Worm (Caenorhabditis elegans) whole organism, L4 larva: Measurements from ENCODE around the gene C55A6.1.

ENCODE experiments used
- F37D6.2 ChIP-seq: sonication (generic microtip); optimal IDR thresholded peaks from 2 replicates; lab custom pipeline; 2016; ENCODE audit warnings: mild to moderate bottlenecking, missing genetic modification characterization, missing compliant biosample characterization
- F44E2.7 ChIP-seq: fragments of 200-800 bp; sonication (Bioruptor generic); IDR thresholded peaks from 2 replicates; pipeline ENCODE4 v2.1.2; 2022; ENCODE audit warnings: missing genetic modification characterization, missing compliant biosample characterization
- R02D3.7 ChIP-seq: fragments of 150-350 bp; sonication (generic microtip); optimal IDR thresholded peaks from 3 replicates; lab custom pipeline; 2014; ENCODE audit warnings: missing biosample characterization, missing genetic modification characterization
- T26A8.4 ChIP-seq: fragments of 200-800 bp; sonication (Bioruptor generic); IDR thresholded peaks from 2 replicates; pipeline ENCODE4 v1.3.6; 2022; ENCODE audit warnings: missing genetic modification characterization, missing compliant biosample characterization
- Y105C5A.15 ChIP-seq: fragments of 200-800 bp; sonication (Bioruptor generic); IDR thresholded peaks from 2 replicates; pipeline ENCODE4 v1.3.6; 2022; ENCODE audit warnings: missing genetic modification characterization, missing compliant biosample characterization
- Y5F2A.4 ChIP-seq: fragments of 200-800 bp; sonication (Bioruptor generic); optimal IDR thresholded peaks from 2 replicates; lab custom pipeline; 2018; ENCODE audit warnings: mild to moderate bottlenecking, missing genetic modification characterization, missing compliant biosample characterization
- ZK337.2 ChIP-seq: fragments of 200-800 bp; sonication (Bioruptor generic); IDR thresholded peaks from 2 replicates; pipeline ENCODE4 v1.3.6; 2022; ENCODE audit warnings: missing genetic modification reagents, missing genetic modification characterization, missing compliant biosample characterization
- aha-1 ChIP-seq: fragments of 150-350 bp; peaks from one replicate; lab custom pipeline; 2014; ENCODE audit warnings: missing biosample characterization, missing genetic modification characterization
- arid-1 ChIP-seq: fragments of 200-800 bp; sonication (Bioruptor generic); conservative IDR thresholded peaks from 2 replicates; pipeline ENCODE4 v1.3.6; 2022; ENCODE audit warnings: missing genetic modification reagents, missing genetic modification characterization, missing compliant biosample characterization
- ceh-32 ChIP-seq: sonication (generic microtip); optimal IDR thresholded peaks from 2 replicates; lab custom pipeline; 2016; ENCODE audit warnings: mild to moderate bottlenecking, missing genetic modification characterization, missing compliant biosample characterization; ENCODE audit not compliant: poor library complexity
- ceh-44 ChIP-seq: fragments of 200-800 bp; sonication (Bioruptor generic); IDR thresholded peaks from 2 replicates; pipeline ENCODE4 v1.3.6; 2022; ENCODE audit warnings: missing genetic modification reagents, missing genetic modification characterization, missing compliant biosample characterization
- ces-1 ChIP-seq: fragments of 150-350 bp; sonication (generic microtip); optimal IDR thresholded peaks from 4 replicates; lab custom pipeline; 2014; ENCODE audit warnings: missing biosample characterization, missing genetic modification reagents, missing genetic modification characterization
- cey-2 ChIP-seq: sonication (generic microtip); optimal IDR thresholded peaks from 3 replicates; lab custom pipeline; 2017; ENCODE audit warnings: missing genetic modification characterization, mild to moderate bottlenecking, missing compliant biosample characterization, antibody characterized with exemption, borderline replicate concordance; ENCODE audit not compliant: insufficient read depth
- daf-12 ChIP-seq: fragments of 150-350 bp; optimal IDR thresholded peaks from 2 replicates; lab custom pipeline; 2014; ENCODE audit warnings: missing biosample characterization, missing genetic modification reagents, missing genetic modification characterization
- dmd-9 ChIP-seq: fragments of 200-800 bp; sonication (Bioruptor generic); IDR thresholded peaks from 2 replicates; pipeline ENCODE4 v1.3.6; 2022; ENCODE audit warnings: missing genetic modification reagents, missing genetic modification characterization, missing compliant biosample characterization
- dpl-1 ChIP-seq: fragments of 150-350 bp; optimal IDR thresholded peaks from 2 replicates; lab custom pipeline; 2014; ENCODE audit warnings: missing biosample characterization, missing genetic modification reagents, missing genetic modification characterization
- hlh-11 ChIP-seq: fragments of 200-800 bp; sonication (Bioruptor generic); optimal IDR thresholded peaks from 2 replicates; lab custom pipeline; 2018; ENCODE audit warnings: mild to moderate bottlenecking, missing genetic modification characterization, missing compliant biosample characterization
- hmg-1.1 ChIP-seq: fragments of 200-800 bp; sonication (Bioruptor generic); IDR thresholded peaks from 2 replicates; pipeline ENCODE4 v1.3.6; 2022; ENCODE audit warnings: missing genetic modification reagents, missing genetic modification characterization, missing compliant biosample characterization
- lin-1 ChIP-seq: fragments of 200-800 bp; sonication (Bioruptor generic); IDR thresholded peaks from 2 replicates; pipeline ENCODE4 v1.3.6; 2022; ENCODE audit warnings: missing genetic modification reagents, missing genetic modification characterization, missing compliant biosample characterization
- lin-13 ChIP-seq: fragments of 150-350 bp; optimal IDR thresholded peaks from 2 replicates; lab custom pipeline; 2014; ENCODE audit warnings: missing biosample characterization, missing genetic modification reagents, missing genetic modification characterization
- lin-29 ChIP-seq: fragments of 200-800 bp; sonication (Bioruptor generic); IDR thresholded peaks from 2 replicates; pipeline ENCODE4 v1.3.6; 2022; ENCODE audit warnings: missing genetic modification reagents, missing genetic modification characterization, missing compliant biosample characterization
- mdl-1 ChIP-seq, 2 experiments: fragments of 150-350 bp in 1 of 2; sonication (generic microtip) in 1 of 2; optimal IDR thresholded peaks; 2 replicates each; lab custom pipeline; 2014 to 2017; ENCODE audit warnings: missing biosample characterization in 2 of 2, missing genetic modification characterization in 2 of 2
- mxl-3 ChIP-seq: fragments of 200-800 bp; sonication (Bioruptor generic); optimal IDR thresholded peaks from 2 replicates; lab custom pipeline; 2018; ENCODE audit warnings: mild to moderate bottlenecking, missing genetic modification characterization, missing compliant biosample characterization
- nhr-11 ChIP-seq: fragments of 150-350 bp; optimal IDR thresholded peaks from 2 replicates; lab custom pipeline; 2014; ENCODE audit warnings: missing biosample characterization, missing genetic modification characterization
- nhr-111 ChIP-seq: fragments of 200-800 bp; sonication (Bioruptor generic); optimal IDR thresholded peaks from 2 replicates; lab custom pipeline; 2018; ENCODE audit warnings: mild to moderate bottlenecking, missing genetic modification characterization, missing compliant biosample characterization
- nhr-41 ChIP-seq: fragments of 200-800 bp; sonication (Bioruptor generic); IDR thresholded peaks from 2 replicates; pipeline ENCODE4 v1.3.6; 2022; ENCODE audit warnings: missing genetic modification reagents, missing genetic modification characterization, missing compliant biosample characterization
- nhr-42 ChIP-seq: fragments of 200-800 bp; sonication (Bioruptor generic); IDR thresholded peaks from 2 replicates; pipeline ENCODE4 v1.3.6; 2022; ENCODE audit warnings: missing genetic modification characterization, missing compliant biosample characterization
- nhr-48 ChIP-seq: sonication (generic microtip); optimal IDR thresholded peaks from 2 replicates; lab custom pipeline; 2016; ENCODE audit warnings: mild to moderate bottlenecking, missing genetic modification characterization, missing compliant biosample characterization
- nhr-6 ChIP-seq: fragments of 150-350 bp; optimal IDR thresholded peaks from 2 replicates; lab custom pipeline; 2014; ENCODE audit warnings: missing biosample characterization, missing genetic modification characterization
- php-3 ChIP-seq: fragments of 200-800 bp; sonication (Bioruptor generic); IDR thresholded peaks from 2 replicates; pipeline ENCODE4 v1.3.6; 2022; ENCODE audit warnings: missing genetic modification reagents, missing genetic modification characterization, missing compliant biosample characterization
- saeg-2 ChIP-seq: fragments of 200-800 bp; sonication (Bioruptor generic); IDR thresholded peaks from 2 replicates; pipeline ENCODE4 v1.3.6; 2022; ENCODE audit warnings: missing genetic modification reagents, missing genetic modification characterization, missing compliant biosample characterization
- set-16 ChIP-seq: fragments of 200-800 bp; sonication (Bioruptor generic); IDR thresholded peaks from 2 replicates; pipeline ENCODE4 v1.3.6; 2022; ENCODE audit warnings: missing genetic modification reagents, missing genetic modification characterization, missing compliant biosample characterization
- snpc-4 ChIP-seq: fragments of 150-350 bp; optimal IDR thresholded peaks from 2 replicates; lab custom pipeline; 2014; ENCODE audit warnings: missing biosample characterization, missing genetic modification characterization
- unc-39 ChIP-seq: sonication (generic microtip); optimal IDR thresholded peaks from 2 replicates; lab custom pipeline; 2017; ENCODE audit warnings: missing biosample characterization, missing genetic modification characterization
- unc-62 ChIP-seq, 3 experiments: fragments of 150-350 bp in 1 of 3; sonication (generic microtip); optimal IDR thresholded peaks in 2 of 3; peaks in 1 of 3; 1 replicate in 1 of 3; 2 replicates in 2 of 3; lab custom pipeline; 2014 to 2017; ENCODE audit warnings: missing biosample characterization in 3 of 3, missing genetic modification characterization in 3 of 3, missing genetic modification reagents in 3 of 3, missing genotype in 1 of 3
- zag-1 ChIP-seq: fragments of 150-350 bp; optimal IDR thresholded peaks from 2 replicates; lab custom pipeline; 2014; ENCODE audit warnings: missing biosample characterization, missing genetic modification characterization

C55A6.1 gene

DNA sequence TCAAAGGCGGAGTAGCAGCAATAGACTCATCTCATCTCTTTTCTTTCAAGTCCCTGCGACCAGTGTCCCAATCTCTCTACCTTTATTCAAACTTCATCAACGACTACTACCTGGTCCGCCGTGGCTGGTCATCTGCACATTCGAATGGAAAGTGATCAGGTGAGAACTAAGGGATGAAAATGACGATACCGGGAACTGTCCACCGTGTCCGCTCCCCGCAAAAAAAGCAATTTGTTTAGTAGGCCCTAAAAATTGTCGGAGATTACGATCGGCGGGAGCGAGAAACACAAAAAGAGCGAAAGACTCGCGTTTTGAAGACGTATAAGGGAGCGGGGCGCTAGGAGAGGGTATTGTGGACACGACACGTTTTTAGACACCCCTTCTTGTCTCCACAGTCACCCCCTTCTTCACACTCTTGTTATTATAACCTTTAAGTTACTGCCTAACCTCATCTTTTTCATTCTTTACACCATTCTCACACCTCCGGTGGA lies 41.8 kb downstream of the C55A6.1 start, which contains the start of gene zipt-16:
Gene zipt-16 (plus strand): TSS at position 51 of the 491 bp plus-strand sequence.
- TF ChIP-seq nhr-6 (tag; lab: Kevin White, UChicago) (no peak), ces-1 (no peak), lin-29 (GFP tag; lab: Robert Waterston, UW) (no peak), saeg-2 (no peak), zag-1 (no peak)

ce11 chrV:11459255-11459654 lies 45.5 kb downstream of the C55A6.1 start, which contains the start of gene T11F9.1:
TSS of gene T11F9.1 (plus strand) at chrV:11459555.
- TF ChIP-seq ceh-44 (no peak), nhr-42 (GFP tag; lab: Robert Waterston, UW) (no peak), snpc-4 (tag; lab: Kevin White, UChicago) (no peak), php-3 (GFP tag; lab: Robert Waterston, UW) (no peak), aha-1 (tag; lab: Kevin White, UChicago) (no peak), cey-2 (no peak), hmg-1.1 (GFP tag; lab: Robert Waterston, UW) (no peak), dpl-1 (GFP tag; lab: Kevin White, UChicago) (no peak), unc-39 (tag; lab: Kevin White, UChicago) (no peak), Y5F2A.4 (GFP tag; lab: Kevin White, UChicago) (no peak), nhr-111 (no peak), daf-12 (tag; lab: Kevin White, UChicago) (no peak), dmd-9 (GFP tag; lab: Robert Waterston, UW) (no peak), mdl-1 (tag; optimal IDR thresholded peaks at IDR 0.05; lab: Kevin White, UChicago) (no peak), ceh-32 (tag; lab: Kevin White, UChicago) (no peak), nhr-48 (no peak), unc-62 (GFP tag; optimal IDR thresholded peaks at IDR 0.05 in 1 of 2; lab: Kevin White, UChicago) (no peak), unc-62 (tag; optimal IDR thresholded peaks at IDR 0.05; lab: Kevin White, UChicago) (no peak), lin-29 (GFP tag; lab: Robert Waterston, UW) (no peak), R02D3.7 (tag; lab: Kevin White, UChicago) (no peak)

ce11 chrV:11454917-11455316 lies 49.9 kb downstream of the C55A6.1 start:
- TF ChIP-seq mdl-1 (tag; optimal IDR thresholded peaks at IDR 0.05; lab: Kevin White, UChicago) (no peak), ZK337.2 (GFP tag; lab: Robert Waterston, UW) (no peak), lin-13 (GFP tag; lab: Kevin White, UChicago) (no peak), mxl-3 (GFP tag; lab: Kevin White, UChicago) (no peak), lin-1 (GFP tag; lab: Robert Waterston, UW) (no peak), set-16 (GFP tag; lab: Robert Waterston, UW) (no peak), T26A8.4 (GFP tag; lab: Robert Waterston, UW) (no peak), arid-1 (no peak), nhr-41 (no peak), F44E2.7 (GFP tag; lab: Robert Waterston, UW) (no peak), F37D6.2 (no peak), nhr-11 (no peak), hlh-11 (no peak), Y105C5A.15 (GFP tag; lab: Robert Waterston, UW) (no peak)
